Fruit fly (Drosophila melanogaster): ENCODE data around the gene muc.

The muc gene

dm6 chr2L:7434737-7435356 lies 8.2 kb downstream of the muc start (continued):
- TF ChIP-seq gcm2 (GFP tag; optimal IDR thresholded peaks at IDR 0.05) (no peak), E2f1 (GFP tag; IDR thresholded peaks at IDR 0.05) (peak; percentile 51; the same call in 1 of the 2 replicates), Deaf1 (tag; optimal IDR thresholded peaks at IDR 0.05) (no peak), yki (optimal IDR thresholded peaks at IDR 0.05) (no peak), Ada2b (GFP tag; IDR thresholded peaks at IDR 0.05) (peak; percentile 50), pb (GFP tag; optimal IDR thresholded peaks at IDR 0.05) (no peak), CG4328 (GFP tag; optimal IDR thresholded peaks at IDR 0.05) (no peak), cad (GFP tag; optimal IDR thresholded peaks at IDR 0.05) (no peak), Optix (GFP tag; IDR thresholded peaks at IDR 0.05) (no peak), dysf (GFP tag; IDR thresholded peaks at IDR 0.05) (peak; percentile 67), toy (GFP tag; IDR thresholded peaks at IDR 0.05) (no peak), fd3F (GFP tag; optimal IDR thresholded peaks at IDR 0.05) (peak; percentile 25), CG13287 (GFP tag; IDR thresholded peaks at IDR 0.05; ENCODE audit: partially characterized antibody) (no peak), luna (GFP tag; optimal IDR thresholded peaks at IDR 0.05) (no peak), CG12942 (GFP tag; optimal IDR thresholded peaks at IDR 0.05) (no peak), schlank (tag; optimal IDR thresholded peaks at IDR 0.05) (no peak), CG8944 (GFP tag; optimal IDR thresholded peaks at IDR 0.05) (no peak), CG30020 (tag; optimal IDR thresholded peaks at IDR 0.05) (no peak), CG33557 (GFP tag; optimal IDR thresholded peaks at IDR 0.05) (no peak), abd-A (tag; optimal IDR thresholded peaks at IDR 0.05) (no peak), pnt (GFP tag; optimal IDR thresholded peaks at IDR 0.05) (no peak), pfk (GFP tag; optimal IDR thresholded peaks at IDR 0.05) (no peak), CG2129 (GFP tag; IDR thresholded peaks at IDR 0.05; ENCODE audit: partially characterized antibody) (no peak), CG3407 (GFP tag; optimal IDR thresholded peaks at IDR 0.05) (no peak), CG2875 (GFP tag; optimal IDR thresholded peaks at IDR 0.05) (no peak), tx (GFP tag; optimal IDR thresholded peaks at IDR 0.05) (no peak), rib (GFP tag; IDR thresholded peaks at IDR 0.05) (no peak), insv (GFP tag; optimal IDR thresholded peaks at IDR 0.05) (no peak), CG32767 (GFP tag; IDR thresholded peaks at IDR 0.05) (peak; percentile 21; the same call in 1 of the 2 replicates), CG1832 (GFP tag; optimal IDR thresholded peaks at IDR 0.05) (no peak), HLH54F (GFP tag; optimal IDR thresholded peaks at IDR 0.05) (no peak), Mrtf (GFP tag; IDR thresholded peaks at IDR 0.05) (no peak), corto (GFP tag; optimal IDR thresholded peaks at IDR 0.05) (no peak), CG9215 (GFP tag; IDR thresholded peaks at IDR 0.05) (peak; percentile 29; the same call in 1 of the 2 replicates), z (GFP tag; IDR thresholded peaks at IDR 0.05) (no peak), Hr3 (GFP tag; optimal IDR thresholded peaks at IDR 0.05) (no peak), croc (GFP tag; conservative IDR thresholded peaks at IDR 0.05) (no peak), Lhr (GFP tag; optimal IDR thresholded peaks at IDR 0.05) (no peak), stwl (tag; optimal IDR thresholded peaks at IDR 0.05) (no peak), az2 (GFP tag; optimal IDR thresholded peaks at IDR 0.05) (no peak), CG30431 (GFP tag; optimal IDR thresholded peaks at IDR 0.05) (no peak), salm (tag; optimal IDR thresholded peaks at IDR 0.05) (no peak), CG17385 (GFP tag; optimal IDR thresholded peaks at IDR 0.05) (peak; percentile 9), CG18476 (GFP tag; optimal IDR thresholded peaks at IDR 0.05) (no peak), eyg (GFP tag; optimal IDR thresholded peaks at IDR 0.05) (no peak), CG2199 (GFP tag; IDR thresholded peaks at IDR 0.05) (no peak), sim (GFP tag; IDR thresholded peaks at IDR 0.05) (no peak), CG10959 (GFP tag; IDR thresholded peaks at IDR 0.05) (no peak), CG10431 (GFP tag; optimal IDR thresholded peaks at IDR 0.05) (no peak), CG2202 (tag; optimal IDR thresholded peaks at IDR 0.05) (no peak), tio (GFP tag; optimal IDR thresholded peaks at IDR 0.05) (no peak), HLH4C (GFP tag; IDR thresholded peaks at IDR 0.05; ENCODE audit: partially characterized antibody) (no peak)

Measured in whole organism, embryonic.